Fruit fly (Drosophila melanogaster) S2 (cell line): ENCODE data around the gene CG46435.

Experiments
- CG8478 ChIP-seq: fragments of >200 bp; optimal IDR thresholded peaks from 2 replicates; lab custom pipeline; 2018
- CTCF ChIP-seq, 2 experiments: fragments of >200 bp; optimal IDR thresholded peaks; 2 replicates each; lab custom pipeline; 2018

- no peak for TF ChIP-seq CTCF (optimal IDR thresholded peaks at IDR 0.05; lab: Kevin White, UChicago)
- TF ChIP-seq CG8478 (lab: Kevin White, UChicago) = no peak
These were observed 44.2 kb upstream of the CG46435 start, which contains the start of gene CG9451 for dm6 chr3L:19500698-19501097.
